Worm (Caenorhabditis elegans): ENCODE data around the gene R10F2.6.

R10F2.6 gene

DNA sequence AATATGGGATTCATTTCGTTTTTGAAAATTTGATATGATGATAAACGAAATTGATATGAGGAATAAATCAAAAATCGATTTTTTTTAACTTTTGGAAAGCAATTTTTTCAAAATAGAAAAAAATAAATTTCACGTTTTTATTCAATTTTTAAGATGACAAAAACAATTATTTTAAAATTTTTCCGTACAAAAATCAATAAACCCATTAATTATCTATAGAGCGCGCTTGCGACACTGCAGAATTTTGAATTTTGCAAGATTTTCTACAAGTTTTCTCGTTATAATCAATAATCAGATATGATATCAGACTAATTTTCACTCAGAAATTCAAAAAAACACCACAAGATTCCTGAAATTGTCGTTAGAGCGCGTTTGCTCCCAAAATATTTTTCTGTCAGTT lies at the start of gene R10F2.6:
Gene R10F2.6, minus strand, starts transcription at position 101 of the 400 bp plus-strand sequence.
- no peak for TF ChIP-seq unc-62 (GFP tag; optimal IDR thresholded peaks at IDR 0.05)

DNA sequence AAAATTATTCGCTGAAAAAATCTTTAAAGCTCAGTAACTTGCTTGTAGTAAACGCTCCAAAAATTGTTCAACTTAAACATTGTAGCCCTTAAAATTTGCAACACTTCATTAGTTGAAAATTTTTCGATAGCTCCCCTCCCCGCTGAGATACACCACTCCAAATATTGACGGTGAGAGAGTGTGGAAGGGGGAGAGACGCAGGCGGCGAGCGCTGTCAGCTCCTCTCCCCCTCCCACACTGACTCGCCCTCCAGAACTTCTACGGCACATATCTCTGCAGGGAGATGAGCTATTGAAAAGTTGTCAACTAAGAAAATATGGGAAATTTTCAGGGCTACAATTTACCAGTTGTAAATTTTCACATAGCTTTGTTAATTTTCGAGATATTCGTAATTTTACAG lies 48.3 kb upstream of the R10F2.6 start:
- TF ChIP-seq unc-62 (GFP tag; optimal IDR thresholded peaks at IDR 0.05): no peak

DNA sequence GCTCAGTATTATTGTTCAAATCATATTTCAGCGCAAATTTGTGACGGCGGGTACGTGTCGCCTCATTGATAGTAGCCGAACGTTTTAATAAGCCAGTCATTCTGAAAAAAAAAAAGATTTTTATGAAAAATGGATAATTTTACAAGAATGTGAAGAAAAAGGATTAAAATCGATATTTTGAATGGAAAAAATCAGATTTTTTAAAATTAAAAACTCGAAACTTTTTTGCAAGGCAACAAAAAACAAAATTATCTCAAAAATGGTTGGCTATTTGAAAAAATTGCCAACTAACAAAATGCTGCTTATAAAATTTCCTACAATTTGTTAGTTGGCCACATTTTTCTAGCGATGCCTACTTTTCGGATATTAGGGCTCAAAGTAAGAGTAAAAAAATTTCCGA lies 46.1 kb upstream of the R10F2.6 start, which contains the start of gene Y55D5A.4:
Gene Y55D5A.4, minus strand, starts transcription at position 101 of the 400 bp plus-strand sequence.
- TF ChIP-seq unc-62 (GFP tag; optimal IDR thresholded peaks at IDR 0.05): no peak

DNA sequence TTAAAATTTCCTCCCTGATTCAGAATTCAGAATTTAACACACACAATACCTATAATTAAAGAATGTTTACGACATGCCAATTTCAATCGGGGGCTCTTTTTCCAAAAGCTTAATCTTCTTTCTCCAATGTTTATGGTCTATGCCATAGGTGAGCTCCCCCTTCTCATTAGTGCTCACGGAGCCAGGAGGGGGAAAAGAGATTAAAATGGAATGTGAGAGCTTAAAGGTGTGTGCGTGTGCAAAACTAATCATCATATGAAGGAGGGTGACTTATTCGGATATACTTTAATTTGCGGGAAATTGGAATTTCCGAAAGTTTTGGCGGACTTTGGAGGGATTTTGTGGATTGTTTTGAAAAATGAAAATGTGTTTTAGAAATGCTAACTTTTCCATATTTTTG lies 39.1 kb upstream of the R10F2.6 start:
- TF ChIP-seq unc-62 (GFP tag; optimal IDR thresholded peaks at IDR 0.05): no peak

DNA sequence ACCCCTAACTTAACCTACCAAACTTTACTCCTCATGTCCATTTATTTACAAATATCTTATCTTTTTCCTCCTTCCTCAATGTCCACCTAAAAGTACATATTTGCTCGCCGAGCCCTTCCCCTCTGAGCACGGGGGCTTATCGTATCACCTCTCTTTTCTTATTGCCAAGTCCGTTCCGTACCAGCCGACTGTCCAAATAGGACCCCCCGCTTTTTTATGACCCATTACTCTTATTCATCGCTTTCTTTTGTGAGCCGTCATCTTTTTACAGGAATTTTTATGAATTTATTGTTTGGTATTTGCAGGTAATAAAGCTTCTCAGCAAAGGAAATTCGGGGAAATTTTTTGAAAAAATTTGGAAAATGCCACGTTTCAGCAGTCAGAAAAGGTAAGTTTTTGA lies 38.2 kb upstream of the R10F2.6 start, which contains the start of gene Y55D5A.1:
Gene Y55D5A.1, plus strand, starts transcription at position 301 of the 400 bp plus-strand sequence.
- TF ChIP-seq unc-62 (GFP tag; optimal IDR thresholded peaks at IDR 0.05): no peak

DNA sequence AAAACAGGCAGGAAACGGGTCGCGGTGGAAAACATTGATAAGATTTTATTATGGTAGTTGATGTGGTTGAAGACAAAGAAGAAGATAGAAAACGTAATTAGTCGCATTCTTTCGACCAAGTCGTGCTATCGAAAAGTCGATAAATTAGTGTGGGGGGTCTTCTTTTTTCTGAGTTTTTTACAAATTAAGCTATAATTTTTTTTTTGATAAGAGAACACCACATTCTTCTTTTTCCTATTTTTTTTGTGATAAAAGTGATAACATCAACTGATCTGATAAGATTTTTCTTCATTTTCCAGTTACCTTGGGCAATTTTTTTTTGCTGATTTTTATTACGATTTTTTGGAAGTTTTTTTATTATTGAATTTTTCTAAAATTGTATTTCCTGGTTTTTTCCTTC lies 37.0 kb upstream of the R10F2.6 start:
- no peak for TF ChIP-seq unc-62 (GFP tag; optimal IDR thresholded peaks at IDR 0.05)

DNA sequence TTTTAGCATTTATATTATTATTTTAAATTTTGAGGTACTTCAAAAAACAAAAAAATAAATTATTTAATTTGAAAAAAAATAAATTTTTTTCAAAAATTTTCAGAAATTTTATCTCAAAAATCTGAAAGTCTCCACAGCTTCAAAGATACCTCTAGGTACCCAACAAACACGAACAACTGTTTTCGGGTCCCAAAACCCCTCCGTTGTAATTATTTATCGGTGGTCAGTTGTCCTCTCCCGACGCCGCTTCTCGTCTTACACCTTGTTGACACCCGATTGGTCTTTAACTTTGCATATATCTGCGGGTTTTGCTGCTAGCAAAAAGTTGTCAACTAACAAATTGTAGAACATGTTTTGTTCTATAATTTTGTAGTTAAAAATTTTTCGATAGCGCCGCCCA lies 32.3 kb upstream of the R10F2.6 start:
- TF ChIP-seq unc-62 (GFP tag; optimal IDR thresholded peaks at IDR 0.05): no peak

DNA sequence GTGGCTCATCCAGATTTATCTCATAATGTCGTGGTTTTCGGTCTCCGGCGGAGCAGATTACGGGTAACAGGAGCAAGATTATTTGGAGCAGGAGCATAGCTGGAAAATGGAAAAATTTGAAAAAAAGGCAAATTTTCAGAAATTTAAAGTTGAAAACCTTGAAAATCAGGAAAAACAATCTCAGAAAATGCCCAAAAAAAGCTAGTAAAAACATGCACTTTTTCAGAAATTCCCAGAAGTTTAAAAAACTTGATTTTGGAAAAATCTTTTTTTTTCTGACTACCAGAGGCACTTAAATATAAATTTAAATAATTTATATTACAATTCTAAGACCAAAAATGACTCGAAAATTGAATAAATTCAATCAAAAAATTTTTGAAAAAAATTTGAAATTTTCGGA lies 31.8 kb upstream of the R10F2.6 start, which contains the start of gene Y55D5A.3:
Gene Y55D5A.3, minus strand, starts transcription at position 101 of the 400 bp plus-strand sequence.
- no peak for TF ChIP-seq unc-62 (GFP tag; optimal IDR thresholded peaks at IDR 0.05)

DNA sequence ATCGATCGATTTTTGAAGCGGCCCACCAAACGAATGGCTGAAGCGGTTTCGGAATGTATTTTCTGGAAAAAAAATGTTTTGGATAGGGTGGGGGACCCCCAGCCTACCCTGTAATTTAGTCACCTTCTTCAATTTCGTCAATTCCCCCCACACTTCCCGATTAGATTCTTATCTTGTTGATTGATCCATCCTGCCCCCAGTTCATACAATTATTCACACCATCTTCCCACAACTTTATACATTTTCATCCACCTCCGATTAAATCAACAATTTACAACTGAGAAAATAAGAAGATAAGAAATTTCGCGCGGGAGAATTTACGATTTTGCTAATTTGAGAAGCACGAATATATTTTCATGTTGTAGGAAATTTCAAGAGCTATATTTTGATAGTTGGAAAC lies 29.1 kb upstream of the R10F2.6 start:
- no peak for TF ChIP-seq unc-62 (GFP tag; optimal IDR thresholded peaks at IDR 0.05)

DNA sequence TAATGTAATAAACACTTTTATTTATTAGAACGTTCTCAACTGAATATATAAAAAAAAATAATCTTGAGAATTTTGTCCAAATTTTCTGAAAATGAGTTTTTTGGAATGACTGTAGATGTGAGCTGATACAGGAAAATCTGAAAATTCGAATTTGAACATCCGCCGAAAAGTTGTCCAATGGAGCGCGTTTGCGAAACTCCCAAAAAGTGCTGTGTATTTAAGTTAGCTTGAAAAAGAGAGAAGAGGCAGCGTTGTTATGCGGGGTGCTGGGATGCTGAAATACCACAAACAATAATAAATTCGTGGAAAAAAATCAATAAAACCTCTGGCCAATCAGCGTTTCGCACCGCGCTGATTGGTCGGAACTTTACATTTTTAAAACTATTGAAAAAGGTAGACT lies 26.4 kb upstream of the R10F2.6 start:
- no peak for TF ChIP-seq unc-62 (GFP tag; optimal IDR thresholded peaks at IDR 0.05)

DNA sequence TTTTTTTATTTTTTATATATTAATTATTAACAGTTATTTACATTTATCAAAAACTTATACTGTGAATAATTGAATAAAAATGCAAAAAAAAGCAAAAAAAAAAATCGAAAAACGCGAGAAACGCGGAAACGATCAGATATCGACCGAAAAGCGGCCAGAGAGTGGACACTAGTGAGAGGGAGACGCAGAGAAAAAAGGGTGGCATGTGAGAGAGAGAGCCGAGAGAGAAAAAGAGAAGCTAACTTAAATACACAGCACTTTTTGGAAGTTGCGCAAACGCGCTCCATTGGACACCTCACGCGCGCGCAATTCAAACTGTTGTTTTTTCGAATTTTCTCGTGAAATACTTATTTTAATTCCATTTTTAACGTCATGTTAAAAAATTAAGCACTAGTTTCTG lies 22.6 kb upstream of the R10F2.6 start:
- no peak for TF ChIP-seq unc-62 (GFP tag; optimal IDR thresholded peaks at IDR 0.05)

DNA sequence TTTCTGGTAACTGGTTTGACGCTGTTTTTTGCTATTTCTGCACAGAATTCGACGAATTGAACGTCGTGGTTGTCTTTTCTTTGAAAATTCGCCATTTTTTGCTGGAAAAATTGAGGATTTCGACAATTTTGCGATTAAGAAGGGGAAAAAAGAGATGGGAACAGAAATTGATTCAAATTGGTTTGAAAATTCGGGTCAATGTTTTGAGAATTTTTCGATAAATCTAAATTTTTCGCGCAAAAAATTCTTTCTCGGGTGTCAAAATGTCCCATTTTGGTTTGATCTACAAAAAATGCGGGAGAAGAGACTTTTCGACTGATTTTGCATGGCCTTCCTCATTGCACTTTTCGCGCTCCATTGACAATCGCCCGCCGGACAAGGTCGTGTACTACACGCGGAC lies 21.6 kb upstream of the R10F2.6 start, which contains the start of gene H05C05.2:
Gene H05C05.2, minus strand, starts transcription at position 101 of the 400 bp plus-strand sequence.
- no peak for TF ChIP-seq unc-62 (GFP tag; optimal IDR thresholded peaks at IDR 0.05)

DNA sequence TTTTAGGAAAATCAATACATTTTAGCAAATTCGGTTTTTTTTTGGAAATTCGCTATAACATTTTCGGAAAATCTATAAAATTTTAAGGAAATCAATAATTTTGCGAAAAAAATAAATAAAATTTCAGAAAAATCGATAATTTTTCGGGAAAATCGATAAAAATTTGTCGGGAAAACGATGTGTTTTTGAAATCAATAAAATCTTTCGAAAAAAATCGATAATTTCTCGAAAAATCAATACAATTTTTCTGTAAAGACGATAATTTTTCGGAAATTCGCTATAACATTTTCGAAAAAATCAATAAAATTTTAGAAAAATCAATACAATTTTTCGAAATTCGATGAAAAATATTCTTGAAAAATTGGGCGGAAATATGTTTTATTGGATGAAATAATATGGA lies 17.9 kb upstream of the R10F2.6 start:
- no peak for TF ChIP-seq unc-62 (GFP tag; optimal IDR thresholded peaks at IDR 0.05)

DNA sequence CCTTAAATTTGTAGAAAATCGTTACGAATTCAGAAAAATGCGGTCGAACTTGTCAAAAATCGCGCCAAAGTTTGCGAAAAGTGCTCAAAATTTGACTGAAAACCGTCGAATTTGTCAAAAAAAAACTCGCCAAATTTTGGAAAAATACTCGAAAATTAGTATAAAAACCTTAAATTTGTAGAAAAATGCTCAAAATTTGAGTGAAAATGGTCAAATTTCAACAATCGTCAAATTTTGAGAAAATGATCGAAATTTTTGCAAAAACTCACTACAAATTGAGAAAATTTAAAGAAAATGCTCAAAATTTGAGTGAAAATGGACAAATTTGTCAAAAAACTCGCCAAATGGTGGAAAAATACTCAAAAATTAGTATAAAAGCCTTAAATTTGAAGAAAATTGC lies 8.5 kb upstream of the R10F2.6 start:
- TF ChIP-seq unc-62 (GFP tag; optimal IDR thresholded peaks at IDR 0.05): no peak

DNA sequence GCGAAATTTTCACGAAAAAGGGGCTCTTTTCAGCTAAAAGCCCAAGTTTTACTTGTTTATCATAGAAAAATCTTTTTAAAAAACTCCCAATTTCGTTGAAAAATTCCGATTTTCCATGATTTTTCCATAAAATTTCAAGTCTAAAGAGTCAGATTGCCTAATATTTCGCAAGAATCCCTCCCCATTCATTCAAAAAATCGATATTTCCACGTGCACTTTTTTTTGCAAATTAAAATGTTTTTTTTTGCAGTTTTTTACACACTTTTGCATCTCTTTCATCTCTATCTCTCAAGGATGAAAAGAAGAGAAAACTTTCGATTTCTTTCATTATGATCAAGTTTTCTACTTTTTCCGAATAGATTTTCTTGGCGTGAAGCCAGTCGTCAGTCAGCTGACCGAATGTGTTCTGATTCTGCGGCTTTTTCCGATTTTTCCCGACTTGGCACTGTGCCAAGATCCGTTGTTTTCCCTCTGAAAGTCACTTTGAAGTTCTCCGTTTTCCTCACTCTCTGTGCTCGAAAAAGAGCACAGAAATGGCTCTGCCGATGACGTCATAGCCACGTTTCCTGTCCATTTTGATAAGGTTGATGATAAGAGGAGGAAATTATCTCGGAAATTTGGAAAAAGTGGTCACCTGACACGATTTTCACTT lies 4.5 kb upstream of the R10F2.6 start:
- no peak for TF ChIP-seq unc-62 (GFP tag; optimal IDR thresholded peaks at IDR 0.05)

DNA sequence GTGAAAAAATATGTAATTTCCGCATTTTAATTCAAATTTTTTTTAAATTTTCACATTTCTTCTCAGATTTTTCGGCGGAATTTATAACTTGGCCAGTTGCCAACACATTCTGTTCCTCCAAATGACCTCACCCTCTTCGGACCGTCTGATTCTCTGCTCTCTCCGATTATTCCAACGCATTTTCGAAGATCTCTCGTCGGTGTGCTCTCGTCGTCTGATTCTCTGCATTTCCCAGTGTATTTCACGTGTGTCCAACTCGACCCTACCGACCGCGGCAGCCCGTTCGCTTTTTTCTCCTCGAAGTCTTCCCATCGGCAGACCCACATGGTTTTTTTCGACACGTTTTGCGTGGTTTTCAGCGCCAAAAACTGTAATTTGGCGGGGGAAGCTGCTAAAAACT lies 3.4 kb upstream of the R10F2.6 start:
- no peak for TF ChIP-seq unc-62 (GFP tag; optimal IDR thresholded peaks at IDR 0.05)

DNA sequence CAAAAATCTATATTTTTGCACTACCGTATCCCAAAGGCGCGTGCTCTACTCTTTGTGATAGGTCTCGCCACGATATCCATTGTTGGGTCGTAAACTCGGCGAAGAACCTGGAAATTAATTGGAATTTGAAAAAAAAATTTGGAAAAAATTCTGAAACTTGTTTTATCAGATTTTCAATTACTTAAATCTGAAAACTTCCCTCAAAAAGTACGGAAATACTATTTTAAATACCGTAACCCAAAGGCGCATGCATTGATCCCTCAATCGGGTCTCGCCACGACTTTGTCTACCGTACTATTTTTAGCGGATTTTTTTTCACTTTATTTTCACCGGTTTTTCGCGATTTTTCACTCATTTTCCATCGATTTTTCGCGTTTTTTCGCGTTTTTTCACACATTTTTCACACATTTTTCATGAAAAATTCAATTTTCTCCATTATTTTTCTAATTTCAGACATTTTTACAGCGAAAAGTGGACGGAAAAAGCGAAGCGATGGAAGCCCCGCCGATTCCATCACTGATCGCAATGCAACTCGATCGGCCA lies 2.8 kb upstream of the R10F2.6 start, which contains the start of gene H05C05.1:
Gene H05C05.1, plus strand, starts transcription at position 493 of the 543 bp plus-strand sequence.
- no peak for TF ChIP-seq unc-62 (GFP tag; optimal IDR thresholded peaks at IDR 0.05)

All from whole organism, dauer.